Fruit fly (Drosophila melanogaster): Measurements from ENCODE around the gene CG10553.

CG10553 gene

DNA sequence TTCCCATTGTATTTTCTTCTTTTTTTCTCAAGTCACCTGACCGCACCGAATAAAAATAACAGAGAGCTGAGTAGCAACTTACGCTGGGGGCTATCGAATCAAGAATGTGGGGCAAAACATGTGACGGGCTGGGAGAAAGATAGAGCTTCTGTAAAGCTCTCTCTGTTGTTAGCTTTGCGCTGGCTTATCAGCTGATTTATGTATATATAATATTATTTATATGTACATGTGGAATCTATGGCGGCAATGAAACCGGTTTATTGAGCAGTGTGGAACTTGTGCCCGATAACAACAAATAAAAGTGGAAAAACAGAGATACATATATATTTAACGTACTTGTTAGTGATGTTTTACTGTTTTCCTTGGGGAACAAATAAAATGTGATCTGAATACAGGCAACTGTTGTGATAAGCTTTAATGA, 25.0 kb downstream of the CG10553 start, which contains the start of gene CG31098 (continued):
- peak; percentile 60 for TF ChIP-seq PHDP (tag; optimal IDR thresholded peaks at IDR 0.05)
- peak; percentile 11 for TF ChIP-seq CG10147 (GFP tag; optimal IDR thresholded peaks at IDR 0.05)
- no peak for TF ChIP-seq CG5180 (GFP tag; optimal IDR thresholded peaks at IDR 0.05)
- peak; percentile 52 for TF ChIP-seq CG12071 (GFP tag; optimal IDR thresholded peaks at IDR 0.05)
- TF ChIP-seq caup (GFP tag; optimal IDR thresholded peaks at IDR 0.05; ENCODE audit: severe bottlenecking) = peak; percentile 39
- no peak for TF ChIP-seq kay (GFP tag; optimal IDR thresholded peaks at IDR 0.05)
- TF ChIP-seq chinmo (GFP tag; IDR thresholded peaks at IDR 0.05; ENCODE audit: partially characterized antibody) = peak; percentile 81; the same call in 2 of the 4 replicates
- no peak for TF ChIP-seq ken (GFP tag; IDR thresholded peaks at IDR 0.05)
- TF ChIP-seq sd (tag; optimal IDR thresholded peaks at IDR 0.05) = peak; percentile 95
- no peak for TF ChIP-seq oc (tag; optimal IDR thresholded peaks at IDR 0.05)
- TF ChIP-seq ind (GFP tag; optimal IDR thresholded peaks at IDR 0.05) = no peak
- TF ChIP-seq MTF-1 (GFP tag; optimal IDR thresholded peaks at IDR 0.05; ENCODE audit: borderline replicate concordance) = peak; percentile 33
- no peak for TF ChIP-seq hth (optimal IDR thresholded peaks at IDR 0.05)
- TF ChIP-seq salm (tag; optimal IDR thresholded peaks at IDR 0.05) = peak; percentile 48
- TF ChIP-seq wek (GFP tag; optimal IDR thresholded peaks at IDR 0.05) = peak; percentile 40
- TF ChIP-seq CG32767 (GFP tag; IDR thresholded peaks at IDR 0.05) = peak; percentile 78
- TF ChIP-seq CG34376 (GFP tag; optimal IDR thresholded peaks at IDR 0.05) = peak; percentile 87
- TF ChIP-seq Meics (GFP tag; optimal IDR thresholded peaks at IDR 0.05) = peak; percentile 53
- peak in 1 of 2 experiments; percentile 39 for TF ChIP-seq Pdp1 (GFP tag; optimal IDR thresholded peaks at IDR 0.05)
- no peak for TF ChIP-seq CG7372 (GFP tag; IDR thresholded peaks at IDR 0.05)
- no peak for TF ChIP-seq CG9437 (GFP tag; optimal IDR thresholded peaks at IDR 0.05)
- peak; percentile 53 for TF ChIP-seq CG3281 (GFP tag; optimal IDR thresholded peaks at IDR 0.05)
- TF ChIP-seq CG34224 (GFP tag; IDR thresholded peaks at IDR 0.05; ENCODE audit: partially characterized antibody) = peak; percentile 49; the same call in 1 of the 3 replicates
- peak; percentile 20 for TF ChIP-seq sens (GFP tag)
- TF ChIP-seq corto (GFP tag; optimal IDR thresholded peaks at IDR 0.05) = peak; percentile 61
- TF ChIP-seq lab (GFP tag; optimal IDR thresholded peaks at IDR 0.05) = peak; percentile 48
- no peak for TF ChIP-seq tgo (GFP tag; IDR thresholded peaks at IDR 0.05)
- TF ChIP-seq CG16779 (GFP tag; IDR thresholded peaks at IDR 0.05) = no peak
- TF ChIP-seq vnd (GFP tag; IDR thresholded peaks at IDR 0.05; ENCODE audit: partially characterized antibody) = no peak
- peak; percentile 47 to 51 for TF ChIP-seq Trl (optimal IDR thresholded peaks at IDR 0.05)
- TF ChIP-seq Trl (GFP tag; optimal IDR thresholded peaks at IDR 0.05) = no peak
- no peak for TF ChIP-seq esg (GFP tag; conservative IDR thresholded peaks at IDR 0.05)
- TF ChIP-seq CG4360 (GFP tag; IDR thresholded peaks at IDR 0.05) = no peak
- no peak for TF ChIP-seq CG7928 (GFP tag; optimal IDR thresholded peaks at IDR 0.05)
- peak; percentile 26; the same call in 1 of the 2 replicates for TF ChIP-seq CG32532 (GFP tag; IDR thresholded peaks at IDR 0.05)
- TF ChIP-seq BtbVII (GFP tag; optimal IDR thresholded peaks at IDR 0.05) = peak; percentile 66
- peak; percentile 58 for TF ChIP-seq CG15514 (GFP tag; optimal IDR thresholded peaks at IDR 0.05)
- TF ChIP-seq aop (GFP tag; IDR thresholded peaks at IDR 0.05) = no peak
- TF ChIP-seq Ets97D (GFP tag; optimal IDR thresholded peaks at IDR 0.05) = no peak
- TF ChIP-seq fd64A (GFP tag; optimal IDR thresholded peaks at IDR 0.05) = no peak
- TF ChIP-seq CG13287 (GFP tag; IDR thresholded peaks at IDR 0.05; ENCODE audit: partially characterized antibody) = peak; percentile 63; the same call in 1 of the 2 replicates
- no peak for TF ChIP-seq CG6654 (GFP tag; optimal IDR thresholded peaks at IDR 0.05)
- TF ChIP-seq mirr (GFP tag; optimal IDR thresholded peaks at IDR 0.05) = peak; percentile 76
- peak; percentile 35 for TF ChIP-seq Vsx1 (GFP tag; optimal IDR thresholded peaks at IDR 0.05)
- peak; percentile 0 for TF ChIP-seq CG15601 (tag; optimal IDR thresholded peaks at IDR 0.05)
- TF ChIP-seq vvl (GFP tag; IDR thresholded peaks at IDR 0.05) = no peak
- TF ChIP-seq B-H2 (GFP tag; optimal IDR thresholded peaks at IDR 0.05) = peak; percentile 61

All from whole organism, embryonic.